Worm (Caenorhabditis elegans) whole organism, mixed stage, embryonic: ENCODE results near the gene npp-5.

Experiments
- elt-3 ChIP-seq: fragments of 150-350 bp; optimal IDR thresholded peaks from 2 replicates; lab custom pipeline; 2014; ENCODE audit warnings: missing biosample characterization, missing genetic modification characterization
- flh-1 ChIP-seq: fragments of 200-800 bp; sonication (Bioruptor generic); optimal IDR thresholded peaks from 2 replicates; lab custom pipeline; 2018; ENCODE audit warnings: mild to moderate bottlenecking, missing genetic modification characterization, moderate library complexity, missing compliant biosample characterization
- lsy-2 ChIP-seq: fragments of 150-350 bp; optimal IDR thresholded peaks from 2 replicates; lab custom pipeline; 2014; ENCODE audit warnings: missing biosample characterization, missing genetic modification characterization
- mls-2 ChIP-seq: sonication (generic microtip); optimal IDR thresholded peaks from 2 replicates; lab custom pipeline; 2016; ENCODE audit warnings: mild to moderate bottlenecking, missing genetic modification characterization, moderate library complexity, missing compliant biosample characterization
- nhr-12 ChIP-seq: fragments of 150-350 bp; optimal IDR thresholded peaks from 2 replicates; lab custom pipeline; 2014; ENCODE audit warnings: missing biosample characterization, missing genetic modification characterization
- nhr-237 ChIP-seq: fragments of 150-350 bp; optimal IDR thresholded peaks from 2 replicates; lab custom pipeline; 2014; ENCODE audit warnings: missing biosample characterization, missing genetic modification characterization
- pha-4 ChIP-seq: fragments of 150-350 bp; optimal IDR thresholded peaks from 2 replicates; lab custom pipeline; 2018; ENCODE audit warnings: missing biosample characterization, missing genetic modification reagents, missing genetic modification characterization
- snpc-4 ChIP-seq: fragments of 150-350 bp; optimal IDR thresholded peaks from 2 replicates; lab custom pipeline; 2014; ENCODE audit warnings: missing biosample characterization, missing genetic modification characterization
- unc-39 ChIP-seq: fragments of 150-350 bp; optimal IDR thresholded peaks from 2 replicates; lab custom pipeline; 2014; ENCODE audit warnings: missing biosample characterization, missing genetic modification characterization
- unc-62 ChIP-seq: fragments of 150-350 bp; optimal IDR thresholded peaks from 2 replicates; lab custom pipeline; 2014; ENCODE audit warnings: missing biosample characterization, missing genetic modification reagents, missing genetic modification characterization
- ztf-11 ChIP-seq: fragments of 150-350 bp; optimal IDR thresholded peaks from 2 replicates; lab custom pipeline; 2014; ENCODE audit warnings: missing biosample characterization, missing genetic modification characterization

DNA sequence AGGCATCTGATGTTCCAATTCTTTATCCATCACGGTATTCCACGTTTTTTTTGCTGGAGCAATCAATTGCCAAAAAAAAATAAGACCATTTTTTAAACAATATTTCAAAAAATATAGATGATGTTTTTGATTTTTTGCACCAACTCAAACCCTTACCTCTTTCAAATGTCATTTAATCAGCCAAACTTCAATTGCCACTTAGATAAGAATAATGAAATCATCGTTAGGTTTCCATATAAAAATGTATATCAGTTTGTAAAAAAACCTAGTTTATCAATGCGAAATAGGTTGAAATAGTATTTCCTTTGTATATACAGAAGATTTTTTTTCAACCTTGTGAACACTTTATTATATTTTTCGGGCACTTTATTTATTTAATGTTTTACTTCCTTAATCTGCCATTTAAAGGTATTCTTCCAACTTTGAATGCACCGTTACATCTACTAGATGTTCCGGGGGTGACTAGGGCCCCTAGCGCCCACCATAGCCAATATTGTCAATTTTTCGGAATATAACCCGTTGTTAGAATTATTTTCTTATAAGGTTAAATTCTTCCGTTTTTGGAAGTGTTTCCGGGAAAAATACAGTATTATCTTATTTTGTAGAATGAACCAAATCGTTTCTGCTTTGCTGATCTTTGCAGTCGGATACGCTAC, 30.3 kb downstream of the npp-5 start, which contains the start of the genes F54D5.23 and F54D5.4:
- no peak for TF ChIP-seq ztf-11
- no peak for TF ChIP-seq unc-62 (GFP tag; lab: Kevin White, UChicago)
- no peak for TF ChIP-seq flh-1 (GFP tag; lab: Kevin White, UChicago)
- TF ChIP-seq elt-3 (tag; lab: Kevin White, UChicago): no peak
- TF ChIP-seq pha-4 (tag; lab: Kevin White, UChicago): no peak
- no peak for TF ChIP-seq snpc-4 (tag; lab: Kevin White, UChicago)
- no peak for TF ChIP-seq mls-2
- TF ChIP-seq lsy-2 (tag; lab: Kevin White, UChicago): no peak
- TF ChIP-seq nhr-237 (tag; lab: Kevin White, UChicago): no peak
- TF ChIP-seq nhr-12 (tag; lab: Kevin White, UChicago): no peak
- no peak for TF ChIP-seq unc-39 (tag; lab: Kevin White, UChicago)
